Fruit fly (Drosophila melanogaster): ENCODE data around the gene Elys.
A peak's percentile ranks its signal among the peaks of the same experiment; 100 is the strongest.

The Elys gene

dm6 chrX:19642819-19643504 is 9.1 kb upstream of the Elys start, which contains the start of the genes CG12237 and Sec61gamma (continued):
- peak; percentile 53 for TF ChIP-seq dm (GFP tag; optimal IDR thresholded peaks at IDR 0.05)
- no peak for TF ChIP-seq E2f1 (GFP tag; IDR thresholded peaks at IDR 0.05)
- no peak for TF ChIP-seq NC2α (GFP tag; optimal IDR thresholded peaks at IDR 0.05)
- TF ChIP-seq CG13624 (GFP tag; optimal IDR thresholded peaks at IDR 0.05): peak; percentile 22
- TF ChIP-seq Doc3 (GFP tag; IDR thresholded peaks at IDR 0.05; ENCODE audit: partially characterized antibody): no peak
- peak; percentile 22 for TF ChIP-seq Myb (GFP tag; optimal IDR thresholded peaks at IDR 0.05)
- peak; percentile 96 for TF ChIP-seq Sry-β (GFP tag; optimal IDR thresholded peaks at IDR 0.05)
- TF ChIP-seq Deaf1 (tag; optimal IDR thresholded peaks at IDR 0.05): peak; percentile 91
- no peak for TF ChIP-seq dmrt99B (tag; optimal IDR thresholded peaks at IDR 0.05)
- no peak for TF ChIP-seq HLH4C (GFP tag; IDR thresholded peaks at IDR 0.05; ENCODE audit: partially characterized antibody)
- peak; percentile 1 for TF ChIP-seq ems (GFP tag; optimal IDR thresholded peaks at IDR 0.05)
- TF ChIP-seq CHES-1-like (GFP tag; optimal IDR thresholded peaks at IDR 0.05): peak; percentile 43
- no peak for TF ChIP-seq Awh (GFP tag; IDR thresholded peaks at IDR 0.05)
- no peak for TF ChIP-seq Hey (tag; optimal IDR thresholded peaks at IDR 0.05)
- TF ChIP-seq tup (GFP tag; optimal IDR thresholded peaks at IDR 0.05): no peak
- TF ChIP-seq CG13296 (GFP tag; optimal IDR thresholded peaks at IDR 0.05): peak; percentile 35
- TF ChIP-seq CG15696 (tag; optimal IDR thresholded peaks at IDR 0.05): no peak
- peak; percentile 39 for TF ChIP-seq gfzf (GFP tag; optimal IDR thresholded peaks at IDR 0.05)
- no peak for TF ChIP-seq Usf (GFP tag; optimal IDR thresholded peaks at IDR 0.05)
- no peak for TF ChIP-seq CG43689 (GFP tag; IDR thresholded peaks at IDR 0.05)
- TF ChIP-seq cato (GFP tag; optimal IDR thresholded peaks at IDR 0.05; ENCODE audit: borderline replicate concordance): no peak
- peak; percentile 89 for TF ChIP-seq row (GFP tag; IDR thresholded peaks at IDR 0.05)
- no peak for TF ChIP-seq bsh (GFP tag; optimal IDR thresholded peaks at IDR 0.05)
- TF ChIP-seq CG8478 (optimal IDR thresholded peaks at IDR 0.05): no peak
- TF ChIP-seq Rx (GFP tag; IDR thresholded peaks at IDR 0.05): no peak
- TF ChIP-seq maf-S (GFP tag; optimal IDR thresholded peaks at IDR 0.05): peak; percentile 11
- no peak for TF ChIP-seq CG8944 (GFP tag; optimal IDR thresholded peaks at IDR 0.05)
- TF ChIP-seq CG4360 (GFP tag; IDR thresholded peaks at IDR 0.05): no peak
- no peak for TF ChIP-seq wek (GFP tag; optimal IDR thresholded peaks at IDR 0.05)
- no peak for TF ChIP-seq CG11093 (GFP tag; IDR thresholded peaks at IDR 0.05)
- 0 out of 3 replicates have a peak, but pooled peaks have one; percentile 22 for TF ChIP-seq CG6791 (GFP tag; IDR thresholded peaks at IDR 0.05; ENCODE audit: partially characterized antibody)
- TF ChIP-seq corto (GFP tag; optimal IDR thresholded peaks at IDR 0.05): no peak
- TF ChIP-seq nerfin-1 (tag; optimal IDR thresholded peaks at IDR 0.05): peak; percentile 10
- TF ChIP-seq ERR (GFP tag; optimal IDR thresholded peaks at IDR 0.05): peak; percentile 25
- no peak for TF ChIP-seq ind (GFP tag; optimal IDR thresholded peaks at IDR 0.05)
- TF ChIP-seq Nf-YC (tag; optimal IDR thresholded peaks at IDR 0.05): peak; percentile 39
- TF ChIP-seq zfh2 (GFP tag; optimal IDR thresholded peaks at IDR 0.05): peak; percentile 37
- no peak for TF ChIP-seq NFAT (GFP tag; IDR thresholded peaks at IDR 0.05)
- no peak for TF ChIP-seq hb (GFP tag; IDR thresholded peaks at IDR 0.05; ENCODE audit: partially characterized antibody)
- TF ChIP-seq CG18262 (tag; optimal IDR thresholded peaks at IDR 0.05): no peak
- no peak for TF ChIP-seq ap (GFP tag; IDR thresholded peaks at IDR 0.05)
- TF ChIP-seq CG18619 (GFP tag; optimal IDR thresholded peaks at IDR 0.05): no peak
- no peak for TF ChIP-seq CG4820 (GFP tag; optimal IDR thresholded peaks at IDR 0.05)
- TF ChIP-seq Six4 (GFP tag; optimal IDR thresholded peaks at IDR 0.05): no peak
- TF ChIP-seq Dref (GFP tag; IDR thresholded peaks at IDR 0.05): peak; percentile 50
- no peak for TF ChIP-seq BtbVII (GFP tag; optimal IDR thresholded peaks at IDR 0.05)
- TF ChIP-seq Xrp1 (GFP tag; IDR thresholded peaks at IDR 0.05): no peak
- TF ChIP-seq so (GFP tag; IDR thresholded peaks at IDR 0.05): 0 out of 3 replicates have a peak, but pooled peaks have one; percentile 44
- TF ChIP-seq ac (GFP tag; optimal IDR thresholded peaks at IDR 0.05): no peak
- TF ChIP-seq Max (GFP tag; optimal IDR thresholded peaks at IDR 0.05): peak; percentile 34
- TF ChIP-seq CG1832 (GFP tag; optimal IDR thresholded peaks at IDR 0.05): no peak

All from whole organism, embryonic.